Fruit fly (Drosophila melanogaster) ovary, adult (tissue): ENCODE data around the gene Meltrin.

Experiments used
- CG17801 ChIP-seq: fragments of 200-800 bp; optimal IDR thresholded peaks from 2 replicates; lab custom pipeline; 2019; ENCODE audit warnings: missing biosample characterization, mild to moderate bottlenecking, missing genetic modification characterization, moderate library complexity; ENCODE audit not compliant: partially characterized antibody

Meltrin gene

dm6 chr3R:14677814-14678213 lies 19.3 kb downstream of the Meltrin start:
- TF ChIP-seq CG17801 (GFP tag; lab: Kevin White, UChicago), result no peak

- no peak for TF ChIP-seq CG17801 (GFP tag; lab: Kevin White, UChicago)
Measured at dm6 chr3R:14677065-14677464, 20.0 kb downstream of the Meltrin start.

dm6 chr3R:14674762-14675161 lies 22.3 kb downstream of the Meltrin start:
- no peak for TF ChIP-seq CG17801 (GFP tag; lab: Kevin White, UChicago)

dm6 chr3R:14672915-14673314 lies 24.2 kb downstream of the Meltrin start:
- TF ChIP-seq CG17801 (GFP tag; lab: Kevin White, UChicago), result no peak

dm6 chr3R:14670840-14671239 lies 26.3 kb downstream of the Meltrin start:
- TF ChIP-seq CG17801 (GFP tag; lab: Kevin White, UChicago), result no peak

- TF ChIP-seq CG17801 (GFP tag; lab: Kevin White, UChicago), result no peak
Measured at dm6 chr3R:14662989-14663500, 34.0 kb downstream of the Meltrin start, which contains the start of the genes Rad17 and BigH1. Gene Rad17, minus strand, starts transcription at chr3R:14663197. Gene BigH1, plus strand, starts transcription at chr3R:14663450.

- peak; percentile 72 for TF ChIP-seq CG17801 (GFP tag; lab: Kevin White, UChicago)
Measured at dm6 chr3R:14659354-14659804, 37.7 kb downstream of the Meltrin start, which contains the start of gene Hexim. Gene Hexim, plus strand, starts transcription at chr3R:14659438.

dm6 chr3R:14658170-14658569 lies 38.9 kb downstream of the Meltrin start:
- no peak for TF ChIP-seq CG17801 (GFP tag; lab: Kevin White, UChicago)

- no peak for TF ChIP-seq CG17801 (GFP tag; lab: Kevin White, UChicago)
Measured at dm6 chr3R:14657605-14657910, 39.5 kb downstream of the Meltrin start.

- TF ChIP-seq CG17801 (GFP tag; lab: Kevin White, UChicago), result no peak
Measured at dm6 chr3R:14656760-14657604, 40.1 kb downstream of the Meltrin start, which contains the start of gene CG3505. Gene CG3505, plus strand, starts transcription at chr3R:14657447.

- TF ChIP-seq CG17801 (GFP tag; lab: Kevin White, UChicago), result no peak
Measured at dm6 chr3R:14655912-14656700, 41.0 kb downstream of the Meltrin start.

dm6 chr3R:14654976-14655896 lies 41.9 kb downstream of the Meltrin start:
- peak; percentile 89 for TF ChIP-seq CG17801 (GFP tag; lab: Kevin White, UChicago)

- no peak for TF ChIP-seq CG17801 (GFP tag; lab: Kevin White, UChicago)
Measured at dm6 chr3R:14654231-14654975, 42.7 kb downstream of the Meltrin start.
